Worm (Caenorhabditis elegans) whole organism, mixed stage, embryonic: Measurements from ENCODE around the gene pfd-4.

ENCODE experiments used
- lin-13 ChIP-seq: fragments of 150-350 bp; optimal IDR thresholded peaks from 2 replicates; lab custom pipeline; 2014; ENCODE audit warnings: missing biosample characterization, missing genetic modification characterization
- unc-39 ChIP-seq: fragments of 150-350 bp; optimal IDR thresholded peaks from 2 replicates; lab custom pipeline; 2014; ENCODE audit warnings: missing biosample characterization, missing genetic modification characterization

ce11 chrIV:11352768-11353167, 37.8 kb downstream of the pfd-4 start:
- no peak for TF ChIP-seq lin-13 (tag; lab: Kevin White, UChicago)
- TF ChIP-seq unc-39 (tag; lab: Kevin White, UChicago) = no peak
